Worm (Caenorhabditis elegans) whole organism, L1 larva: ENCODE data around the gene dcaf-1.
A peak's percentile ranks its signal among the peaks of the same experiment; 100 is the strongest.

Experiments
- C16A3.4 ChIP-seq: fragments of 150-350 bp; optimal IDR thresholded peaks from 2 replicates; lab custom pipeline; 2014; ENCODE audit warnings: missing biosample characterization, missing genetic modification characterization
- C34B4.2 ChIP-seq: sonication (generic microtip); optimal IDR thresholded peaks from 2 replicates; lab custom pipeline; 2017; ENCODE audit warnings: mild to moderate bottlenecking, missing genetic modification characterization, missing compliant biosample characterization
- aha-1 ChIP-seq: fragments of 150-350 bp; optimal IDR thresholded peaks from 2 replicates; lab custom pipeline; 2014; ENCODE audit warnings: missing biosample characterization, missing genetic modification characterization
- alr-1 ChIP-seq: fragments of 200-800 bp; sonication (Bioruptor generic); optimal IDR thresholded peaks from 2 replicates; lab custom pipeline; 2018; ENCODE audit warnings: borderline replicate concordance, mild to moderate bottlenecking, missing genetic modification characterization, missing compliant biosample characterization
- ama-1 ChIP-seq: fragments of 150-350 bp; optimal IDR thresholded peaks from 2 replicates; lab custom pipeline; 2014
- ceh-8 ChIP-seq: fragments of 200-800 bp; sonication (Bioruptor generic); optimal IDR thresholded peaks from 2 replicates; lab custom pipeline; 2018; ENCODE audit warnings: mild to moderate bottlenecking, missing genetic modification characterization, moderate library complexity, missing compliant biosample characterization
- efl-1 ChIP-seq, 4 experiments: fragments of 150-350 bp; optimal IDR thresholded peaks in 3 of 4; peaks in 1 of 4; 1 replicate in 1 of 4; 2 replicates in 3 of 4; lab custom pipeline; 2014; ENCODE audit warnings: missing biosample characterization in 2 of 4, missing genetic modification characterization in 2 of 4, missing genetic modification reagents in 2 of 4
- efl-3 ChIP-seq: fragments of 200-800 bp; sonication (Bioruptor generic); optimal IDR thresholded peaks from 2 replicates; lab custom pipeline; 2018; ENCODE audit warnings: mild to moderate bottlenecking, missing genetic modification characterization, missing compliant biosample characterization
- egl-13 ChIP-seq: sonication (generic microtip); optimal IDR thresholded peaks from 2 replicates; lab custom pipeline; 2016; ENCODE audit warnings: missing genotype, missing genetic modification reagents, missing genetic modification characterization, missing compliant biosample characterization
- elt-3 ChIP-seq, 6 experiments: fragments of 150-350 bp in 1 of 6; sonication (generic microtip); optimal IDR thresholded peaks; 2 replicates each; lab custom pipeline; 2017 to 2018; ENCODE audit warnings: missing biosample characterization in 6 of 6, missing genetic modification characterization in 6 of 6, inconsistent platforms in 1 of 6
- ets-5 ChIP-seq: fragments of 200-800 bp; sonication (Bioruptor generic); IDR thresholded peaks from 2 replicates; pipeline ENCODE4 v1.3.6; 2022; ENCODE audit warnings: missing genetic modification characterization, missing compliant biosample characterization
- fkh-4 ChIP-seq: sonication (generic microtip); optimal IDR thresholded peaks from 2 replicates; lab custom pipeline; 2016; ENCODE audit warnings: missing compliant biosample characterization, missing genetic modification characterization, borderline replicate concordance
- hlh-17 ChIP-seq: fragments of 200-800 bp; sonication (Bioruptor generic); optimal IDR thresholded peaks from 2 replicates; lab custom pipeline; 2018; ENCODE audit warnings: missing genetic modification characterization, mild to moderate bottlenecking, missing compliant biosample characterization, moderate library complexity, borderline replicate concordance
- irx-1 ChIP-seq: sonication (generic microtip); optimal IDR thresholded peaks from 2 replicates; lab custom pipeline; 2016; ENCODE audit warnings: missing genetic modification characterization, missing compliant biosample characterization
- lin-14 ChIP-seq: fragments of 200-800 bp; sonication (Bioruptor generic); optimal IDR thresholded peaks from 2 replicates; lab custom pipeline; 2018; ENCODE audit warnings: mild to moderate bottlenecking, missing genetic modification characterization, moderate library complexity, missing compliant biosample characterization
- lin-35 ChIP-seq, 2 experiments: fragments of 150-350 bp; optimal IDR thresholded peaks; 2 replicates each; lab custom pipeline; 2014; ENCODE audit warnings: missing biosample characterization in 2 of 2, missing genetic modification characterization in 2 of 2, missing genetic modification reagents in 2 of 2
- lin-39 ChIP-seq: fragments of 150-350 bp; optimal IDR thresholded peaks from 2 replicates; lab custom pipeline; 2014; ENCODE audit warnings: missing biosample characterization, missing genetic modification reagents, missing genetic modification characterization
- lir-3 ChIP-seq: sonication (generic microtip); optimal IDR thresholded peaks from 2 replicates; lab custom pipeline; 2016; ENCODE audit warnings: mild to moderate bottlenecking, missing genetic modification characterization, moderate library complexity, missing compliant biosample characterization; ENCODE audit not compliant: poor library complexity
- lsy-2 ChIP-seq, 2 experiments: fragments of 150-350 bp; optimal IDR thresholded peaks; 2 replicates each; lab custom pipeline; 2014; ENCODE audit warnings: missing biosample characterization in 2 of 2, missing genetic modification characterization in 2 of 2
- mep-1 ChIP-seq: fragments of 150-350 bp; optimal IDR thresholded peaks from 2 replicates; lab custom pipeline; 2014; ENCODE audit warnings: missing biosample characterization, missing genetic modification characterization
- nhr-20 ChIP-seq: sonication (generic microtip); optimal IDR thresholded peaks from 2 replicates; lab custom pipeline; 2016; ENCODE audit warnings: mild to moderate bottlenecking, missing genetic modification characterization, missing compliant biosample characterization
- nhr-71 ChIP-seq: sonication (generic microtip); optimal IDR thresholded peaks from 2 replicates; lab custom pipeline; 2016; ENCODE audit warnings: mild to moderate bottlenecking, missing genetic modification characterization, moderate library complexity, missing compliant biosample characterization
- nhr-84 ChIP-seq: sonication (generic microtip); optimal IDR thresholded peaks from 2 replicates; lab custom pipeline; 2017; ENCODE audit warnings: missing biosample characterization, missing genetic modification characterization
- nhr-85 ChIP-seq: sonication (generic microtip); peaks from one replicate; lab custom pipeline; 2016; ENCODE audit warnings: missing genetic modification characterization, inconsistent platforms, missing compliant biosample characterization
- rnt-1 ChIP-seq: sonication (generic microtip); optimal IDR thresholded peaks from 2 replicates; lab custom pipeline; 2016; ENCODE audit warnings: mild to moderate bottlenecking, missing genetic modification characterization, moderate library complexity, missing compliant biosample characterization
- snpc-4 ChIP-seq: fragments of 150-350 bp; optimal IDR thresholded peaks from 2 replicates; lab custom pipeline; 2014; ENCODE audit warnings: missing biosample characterization, missing genetic modification characterization
- snu-23 ChIP-seq: sonication (generic microtip); optimal IDR thresholded peaks from 2 replicates; lab custom pipeline; 2016; ENCODE audit warnings: missing genetic modification characterization, missing compliant biosample characterization
- sox-4 ChIP-seq: sonication (generic microtip); optimal IDR thresholded peaks from 2 replicates; lab custom pipeline; 2016; ENCODE audit warnings: missing genetic modification characterization, missing compliant biosample characterization
- sup-37 ChIP-seq: fragments of 200-800 bp; sonication (Bioruptor generic); optimal IDR thresholded peaks from 2 replicates; lab custom pipeline; 2018; ENCODE audit warnings: mild to moderate bottlenecking, missing genetic modification characterization, missing compliant biosample characterization
- swsn-7 ChIP-seq: sonication (generic microtip); optimal IDR thresholded peaks from 2 replicates; lab custom pipeline; 2016; ENCODE audit warnings: missing genetic modification characterization, missing compliant biosample characterization
- unc-62 ChIP-seq: fragments of 150-350 bp; optimal IDR thresholded peaks from 2 replicates; lab custom pipeline; 2014; ENCODE audit warnings: missing biosample characterization, missing genetic modification reagents, missing genetic modification characterization
- vab-15 ChIP-seq: sonication (generic microtip); optimal IDR thresholded peaks from 2 replicates; lab custom pipeline; 2017; ENCODE audit warnings: missing genotype, mild to moderate bottlenecking, missing genetic modification characterization, missing compliant biosample characterization
- xbp-1 ChIP-seq: sonication (generic microtip); optimal IDR thresholded peaks from 2 replicates; lab custom pipeline; 2016; ENCODE audit warnings: missing genetic modification characterization, missing compliant biosample characterization
- zag-1 ChIP-seq: fragments of 150-350 bp; optimal IDR thresholded peaks from 2 replicates; lab custom pipeline; 2014; ENCODE audit warnings: missing biosample characterization, missing genetic modification characterization
- ztf-11 ChIP-seq, 2 experiments: sonication (generic microtip); optimal IDR thresholded peaks; 2 replicates each; lab custom pipeline; 2016 to 2017; ENCODE audit warnings: missing genetic modification characterization in 2 of 2, missing biosample characterization in 1 of 2, missing compliant biosample characterization in 1 of 2
- ztf-4 ChIP-seq: fragments of 150-350 bp; optimal IDR thresholded peaks from 2 replicates; lab custom pipeline; 2014; ENCODE audit warnings: missing biosample characterization, missing genetic modification characterization

The dcaf-1 gene

DNA sequence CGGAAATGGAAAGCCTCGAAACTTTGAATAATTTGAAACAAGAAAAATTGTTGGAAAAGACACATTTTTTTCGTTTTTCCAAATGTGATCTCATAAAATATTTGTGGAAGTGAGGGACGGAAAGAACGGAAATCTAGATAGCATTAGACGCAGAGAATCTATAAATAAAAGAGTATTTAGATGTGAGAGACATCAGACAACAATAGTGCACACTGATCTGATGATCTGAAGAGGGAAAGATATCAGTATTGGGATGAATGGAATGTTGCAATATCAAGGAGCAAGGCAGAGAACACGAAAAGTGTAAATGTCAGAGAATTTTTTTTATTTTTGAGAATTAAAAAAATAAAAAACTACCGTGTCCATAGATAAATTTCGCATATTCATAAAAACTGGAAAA lies 28.3 kb upstream of the dcaf-1 start:
- TF ChIP-seq nhr-85 (tag; lab: Kevin White, UChicago) (no peak), lsy-2 (tag; optimal IDR thresholded peaks at IDR 0.05; lab: Kevin White, UChicago) (peak in 1 of 2 experiments; percentile 14), nhr-71 (tag; lab: Kevin White, UChicago) (peak; percentile 1), mep-1 (tag; lab: Kevin White, UChicago) (peak; percentile 1), xbp-1 (tag; lab: Kevin White, UChicago) (no peak), sox-4 (tag; lab: Kevin White, UChicago) (no peak), lin-14 (peak; percentile 50), ets-5 (no peak), efl-1 (optimal IDR thresholded peaks at IDR 0.05; lab: Kevin White, UChicago) (peak in 1 of 2 experiments; percentile 17), efl-1 (GFP tag; optimal IDR thresholded peaks at IDR 0.05 in 1 of 2; lab: Kevin White, UChicago) (no peak), rnt-1 (tag; lab: Kevin White, UChicago) (peak; percentile 10), ztf-11 (tag; optimal IDR thresholded peaks at IDR 0.05; lab: Kevin White, UChicago) (no peak)

DNA sequence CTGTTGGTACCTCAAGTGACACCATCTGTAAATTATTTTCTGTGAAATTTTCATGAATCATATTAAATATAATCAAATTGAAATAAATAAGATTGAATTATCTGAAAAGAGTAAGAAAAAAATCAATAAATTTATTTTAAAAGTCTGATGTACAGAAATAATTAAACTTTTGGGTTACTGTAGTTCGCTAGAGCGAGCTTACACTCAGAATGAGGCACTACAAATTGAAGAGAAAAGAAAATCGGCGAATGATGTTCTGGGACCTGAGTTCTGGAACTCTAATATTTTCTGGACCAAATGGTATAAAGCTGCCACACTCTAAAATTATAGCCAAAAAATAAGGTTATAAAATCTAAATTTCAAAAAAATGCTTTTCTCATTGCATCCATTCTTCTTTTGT lies 27.4 kb upstream of the dcaf-1 start:
- TF ChIP-seq swsn-7 (tag; lab: Kevin White, UChicago) (no peak), ceh-8 (GFP tag; lab: Kevin White, UChicago) (no peak), hlh-17 (GFP tag; lab: Kevin White, UChicago) (no peak), lin-39 (tag; lab: Kevin White, UChicago) (no peak), nhr-20 (tag; lab: Kevin White, UChicago) (no peak), rnt-1 (tag; lab: Kevin White, UChicago) (no peak), elt-3 (tag; optimal IDR thresholded peaks at IDR 0.05; lab: Kevin White, UChicago) (no peak)

DNA sequence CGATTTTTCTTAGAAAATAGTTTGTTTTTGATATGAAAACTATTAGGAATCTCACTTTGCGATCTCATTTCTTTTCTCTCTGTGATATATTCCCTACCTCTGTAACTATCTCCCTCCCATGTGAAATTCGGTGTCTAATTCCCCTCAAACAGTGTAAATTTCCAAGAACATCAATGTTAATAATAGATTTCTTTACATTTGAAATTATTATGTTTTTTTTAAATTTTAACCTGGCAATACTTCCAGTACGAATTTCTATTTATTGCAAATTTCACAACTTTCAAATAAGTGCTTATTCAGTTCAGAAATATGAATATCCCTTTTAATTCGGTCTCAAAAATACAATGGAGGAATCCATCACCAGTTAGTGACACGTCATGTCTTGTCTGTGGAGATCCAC lies 21.9 kb upstream of the dcaf-1 start, which contains the start of gene nhr-100:
nhr-100 (plus strand) TSS at position 301 of the 400 bp plus-strand sequence.
- TF ChIP-seq sup-37 (GFP tag; lab: Kevin White, UChicago) (no peak), snu-23 (GFP tag; lab: Kevin White, UChicago) (no peak), lir-3 (tag; lab: Kevin White, UChicago) (no peak), ztf-4 (tag; lab: Kevin White, UChicago) (no peak)

DNA sequence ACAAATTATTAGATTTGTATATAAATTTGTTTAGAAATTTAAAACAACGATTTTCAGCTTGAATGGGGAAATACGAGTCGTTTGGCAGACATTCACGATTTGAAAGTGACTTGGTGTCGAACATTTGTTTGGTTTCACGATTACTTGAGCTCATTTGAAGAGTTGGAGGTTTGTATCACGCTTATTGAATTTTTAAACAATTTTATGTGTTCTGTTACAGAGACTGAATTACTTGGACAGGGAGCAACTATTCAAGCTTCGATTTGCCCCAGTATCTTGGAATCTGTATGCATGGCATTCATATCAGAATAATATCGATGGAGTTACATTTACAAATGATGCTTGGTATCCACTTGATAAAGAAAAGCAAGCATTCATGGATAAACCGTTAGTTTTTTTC lies 20.7 kb upstream of the dcaf-1 start:
- no peak for TF ChIP-seq C34B4.2 (tag; lab: Kevin White, UChicago)
- no peak for TF ChIP-seq C16A3.4
- no peak for TF ChIP-seq unc-62 (GFP tag; lab: Kevin White, UChicago)
- no peak for TF ChIP-seq nhr-84 (tag; lab: Kevin White, UChicago)
- no peak for TF ChIP-seq ama-1 (lab: Kevin White, UChicago)
- TF ChIP-seq nhr-85 (tag; lab: Kevin White, UChicago): no peak
- no peak for TF ChIP-seq swsn-7 (tag; lab: Kevin White, UChicago)
- no peak for TF ChIP-seq irx-1 (tag; lab: Kevin White, UChicago)
- no peak for TF ChIP-seq alr-1 (tag; lab: Kevin White, UChicago)
- no peak for TF ChIP-seq egl-13 (tag; lab: Kevin White, UChicago)
- TF ChIP-seq efl-3 (GFP tag; lab: Kevin White, UChicago): no peak
- TF ChIP-seq lir-3 (tag; lab: Kevin White, UChicago): no peak
- no peak for TF ChIP-seq zag-1 (tag; lab: Kevin White, UChicago)
- TF ChIP-seq snpc-4 (tag; lab: Kevin White, UChicago): no peak
- TF ChIP-seq fkh-4 (tag; lab: Kevin White, UChicago): no peak
- TF ChIP-seq vab-15: no peak
- TF ChIP-seq aha-1: no peak
- TF ChIP-seq lin-35 (GFP tag; optimal IDR thresholded peaks at IDR 0.05; lab: Kevin White, UChicago): no peak
